Fruit fly (Drosophila melanogaster): ENCODE data around the gene NimB3.

NimB3 gene

dm6 chr2L:14007801-14008200, 40.0 kb upstream of the NimB3 start, which contains the start of gene CG42692:
TSS of gene CG42692 (plus strand) at chr2L:14008101.
- no peak for TF ChIP-seq CG34367 (tag; optimal IDR thresholded peaks at IDR 0.05)
- no peak for TF ChIP-seq CG13204 (GFP tag; optimal IDR thresholded peaks at IDR 0.05)
- TF ChIP-seq CG8301 (tag; optimal IDR thresholded peaks at IDR 0.05), result no peak
- no peak for TF ChIP-seq CG15710 (tag; optimal IDR thresholded peaks at IDR 0.05)

- no peak for TF ChIP-seq fd96Ca (GFP tag; IDR thresholded peaks at IDR 0.05)
- peak; percentile 61; the same call in 1 of the 2 replicates for TF ChIP-seq CG12605 (GFP tag; IDR thresholded peaks at IDR 0.05)
These were observed 34.1 kb upstream of the NimB3 start for dm6 chr2L:14001887-14002286.

dm6 chr2L:14001078-14001477, 33.3 kb upstream of the NimB3 start, which contains the start of gene rk:
TSS of gene rk (minus strand) at chr2L:14001248.
- no peak for TF ChIP-seq CG32121 (GFP tag; IDR thresholded peaks at IDR 0.05)
- no peak for TF ChIP-seq gl (tag; optimal IDR thresholded peaks at IDR 0.05)
- 0 out of 3 replicates have a peak, but pooled peaks have one; percentile 25 for TF ChIP-seq CG4496 (GFP tag; IDR thresholded peaks at IDR 0.05)

- TF ChIP-seq CG14655 (GFP tag; optimal IDR thresholded peaks at IDR 0.05), result no peak
- 0 out of 3 replicates have a peak, but pooled peaks have one; percentile 32 for TF ChIP-seq fd96Ca (GFP tag; IDR thresholded peaks at IDR 0.05)
- TF ChIP-seq CG4496 (GFP tag; IDR thresholded peaks at IDR 0.05), result peak; percentile 72
- peak; percentile 62 for TF ChIP-seq Ets98B (GFP tag; IDR thresholded peaks at IDR 0.05)
- TF ChIP-seq CG12605 (GFP tag; IDR thresholded peaks at IDR 0.05), result no peak
These were observed 31.2 kb upstream of the NimB3 start for dm6 chr2L:13998952-13999351.

- TF ChIP-seq EcR (GFP tag; optimal IDR thresholded peaks at IDR 0.05), result no peak
- no peak for TF ChIP-seq CG4496 (GFP tag; IDR thresholded peaks at IDR 0.05)
- no peak for TF ChIP-seq Ets98B (GFP tag; IDR thresholded peaks at IDR 0.05)
- TF ChIP-seq CG8301 (tag; optimal IDR thresholded peaks at IDR 0.05), result no peak
- no peak for TF ChIP-seq CG12605 (GFP tag; IDR thresholded peaks at IDR 0.05)
- no peak for TF ChIP-seq Snoo (tag; optimal IDR thresholded peaks at IDR 0.05)
- no peak for TF ChIP-seq CG8159 (tag; optimal IDR thresholded peaks at IDR 0.05)
- no peak for TF ChIP-seq rn (GFP tag; IDR thresholded peaks at IDR 0.05)
- no peak for TF ChIP-seq CG9948 (tag; optimal IDR thresholded peaks at IDR 0.05)
- TF ChIP-seq gl (tag; optimal IDR thresholded peaks at IDR 0.05), result no peak
- TF ChIP-seq CG32121 (GFP tag; IDR thresholded peaks at IDR 0.05), result no peak
- TF ChIP-seq CG13204 (GFP tag; optimal IDR thresholded peaks at IDR 0.05), result no peak
- TF ChIP-seq Pif1A (GFP tag; optimal IDR thresholded peaks at IDR 0.05), result no peak
- TF ChIP-seq CG15710 (tag; optimal IDR thresholded peaks at IDR 0.05), result no peak
- no peak for TF ChIP-seq CG14655 (GFP tag; optimal IDR thresholded peaks at IDR 0.05)
- no peak for TF ChIP-seq CG34367 (tag; optimal IDR thresholded peaks at IDR 0.05)
- no peak for TF ChIP-seq D1 (tag; optimal IDR thresholded peaks at IDR 0.05)
- TF ChIP-seq fd96Ca (GFP tag; IDR thresholded peaks at IDR 0.05), result no peak
These were observed 12.0 kb upstream of the NimB3 start, which contains the start of gene NimC2 for dm6 chr2L:13979826-13980225. TSS of gene NimC2 (plus strand) at chr2L:13980126.

- TF ChIP-seq CG32121 (GFP tag; IDR thresholded peaks at IDR 0.05) (no peak), gl (tag; optimal IDR thresholded peaks at IDR 0.05) (no peak), D1 (tag; optimal IDR thresholded peaks at IDR 0.05) (no peak), CG17806 (tag; optimal IDR thresholded peaks at IDR 0.05) (no peak), Pif1B (GFP tag; optimal IDR thresholded peaks at IDR 0.05) (no peak), CG8159 (tag; optimal IDR thresholded peaks at IDR 0.05) (no peak), CG15710 (tag; optimal IDR thresholded peaks at IDR 0.05) (no peak), Ets98B (GFP tag; IDR thresholded peaks at IDR 0.05) (no peak), CG14655 (GFP tag; optimal IDR thresholded peaks at IDR 0.05) (no peak), CG10348 (GFP tag; IDR thresholded peaks at IDR 0.05) (no peak), Pif1A (GFP tag; optimal IDR thresholded peaks at IDR 0.05) (no peak), Snoo (tag; optimal IDR thresholded peaks at IDR 0.05) (no peak), fd96Ca (GFP tag; IDR thresholded peaks at IDR 0.05) (no peak)
These were observed 9.3 kb upstream of the NimB3 start, which contains the start of gene Cyp28a5 for dm6 chr2L:13977073-13977472. TSS of gene Cyp28a5 (plus strand) at chr2L:13977302.

dm6 chr2L:13976669-13977068, 8.9 kb upstream of the NimB3 start, which contains the start of gene NimC1:
TSS of gene NimC1 (minus strand) at chr2L:13976769.
- no peak for TF ChIP-seq EcR (GFP tag; optimal IDR thresholded peaks at IDR 0.05)
- TF ChIP-seq CG9948 (tag; optimal IDR thresholded peaks at IDR 0.05), result no peak
- no peak for TF ChIP-seq Ets98B (GFP tag; IDR thresholded peaks at IDR 0.05)
- no peak for TF ChIP-seq Pif1A (GFP tag; optimal IDR thresholded peaks at IDR 0.05)
- no peak for TF ChIP-seq Pif1B (GFP tag; optimal IDR thresholded peaks at IDR 0.05)
- no peak for TF ChIP-seq Snoo (tag; optimal IDR thresholded peaks at IDR 0.05)
- TF ChIP-seq CG15710 (tag; optimal IDR thresholded peaks at IDR 0.05), result no peak
- TF ChIP-seq CG13204 (GFP tag; optimal IDR thresholded peaks at IDR 0.05), result no peak
- no peak for TF ChIP-seq CG8301 (tag; optimal IDR thresholded peaks at IDR 0.05)
- TF ChIP-seq D1 (tag; optimal IDR thresholded peaks at IDR 0.05), result no peak
- TF ChIP-seq fd96Ca (GFP tag; IDR thresholded peaks at IDR 0.05), result no peak
- no peak for TF ChIP-seq CG32121 (GFP tag; IDR thresholded peaks at IDR 0.05)
- no peak for TF ChIP-seq CG4496 (GFP tag; IDR thresholded peaks at IDR 0.05)
- no peak for TF ChIP-seq CG8159 (tag; optimal IDR thresholded peaks at IDR 0.05)
- no peak for TF ChIP-seq CG17806 (tag; optimal IDR thresholded peaks at IDR 0.05)
- TF ChIP-seq CG34367 (tag; optimal IDR thresholded peaks at IDR 0.05), result no peak
- no peak for TF ChIP-seq gl (tag; optimal IDR thresholded peaks at IDR 0.05)

All from whole organism, pupa.